Worm (Caenorhabditis elegans): ENCODE data around the gene B0303.4.

B0303.4 gene

DNA sequence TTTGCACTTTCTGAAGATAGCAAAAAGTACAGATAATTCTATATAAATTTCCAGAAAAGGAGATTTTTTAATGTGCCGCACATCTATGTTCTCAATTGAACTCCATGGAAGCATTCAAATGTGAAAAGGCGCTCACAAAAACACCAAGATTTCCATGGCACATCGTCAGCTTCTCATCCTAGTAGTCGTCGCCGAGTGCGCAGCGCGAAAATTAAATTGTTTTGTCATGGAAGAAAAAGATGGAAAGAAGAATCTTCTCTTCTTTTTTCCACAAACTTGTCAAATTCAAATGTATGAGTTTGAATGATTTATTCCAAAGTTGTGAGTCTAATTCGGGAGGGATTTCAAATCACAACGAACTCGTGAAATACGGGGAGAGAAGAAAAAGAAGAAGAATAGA lies 47.7 kb downstream of the B0303.4 start:
- TF ChIP-seq ztf-23 (GFP tag; IDR thresholded peaks at IDR 0.05) = no peak
- TF ChIP-seq ztf-29 (GFP tag; IDR thresholded peaks at IDR 0.05) = no peak
- TF ChIP-seq klf-2 (GFP tag; conservative IDR thresholded peaks at IDR 0.05) = no peak
- no peak for TF ChIP-seq med-1 (GFP tag; optimal IDR thresholded peaks at IDR 0.05; ENCODE audit: insufficient read depth)
- no peak for TF ChIP-seq cog-1 (tag; optimal IDR thresholded peaks at IDR 0.05)
- no peak for TF ChIP-seq flt-1 (GFP tag; IDR thresholded peaks at IDR 0.05)
- TF ChIP-seq T22C8.4 (GFP tag; IDR thresholded peaks at IDR 0.05) = no peak
- no peak for TF ChIP-seq ref-1 (GFP tag; conservative IDR thresholded peaks at IDR 0.05)
- TF ChIP-seq tab-1 (GFP tag; IDR thresholded peaks at IDR 0.05) = no peak

DNA sequence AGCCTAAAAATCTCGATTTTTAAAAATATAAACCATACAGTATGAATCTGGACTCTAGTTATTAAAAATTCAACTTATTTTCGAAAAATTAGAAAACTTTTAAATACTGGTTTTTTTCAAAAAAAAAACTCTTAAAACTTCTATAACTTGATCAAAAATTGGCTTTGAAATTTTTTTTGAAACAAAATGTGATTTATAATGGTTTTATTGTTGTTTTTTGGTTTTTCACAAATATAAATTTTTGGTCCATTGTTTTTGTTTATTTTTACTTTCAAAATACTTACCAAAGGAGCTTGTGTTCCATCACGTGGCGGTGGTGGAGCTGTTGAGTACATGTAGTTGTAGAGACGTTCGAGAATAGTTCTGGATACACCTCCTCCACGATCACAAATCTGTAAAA lies 48.6 kb downstream of the B0303.4 start:
- TF ChIP-seq med-1 (GFP tag; optimal IDR thresholded peaks at IDR 0.05; ENCODE audit: insufficient read depth) = no peak
- no peak for TF ChIP-seq tab-1 (GFP tag; IDR thresholded peaks at IDR 0.05)
- no peak for TF ChIP-seq ref-1 (GFP tag; conservative IDR thresholded peaks at IDR 0.05)
- no peak for TF ChIP-seq T22C8.4 (GFP tag; IDR thresholded peaks at IDR 0.05)
- TF ChIP-seq flt-1 (GFP tag; IDR thresholded peaks at IDR 0.05) = no peak
- no peak for TF ChIP-seq ztf-29 (GFP tag; IDR thresholded peaks at IDR 0.05)
- TF ChIP-seq cog-1 (tag; optimal IDR thresholded peaks at IDR 0.05) = no peak
- TF ChIP-seq ztf-23 (GFP tag; IDR thresholded peaks at IDR 0.05) = no peak
- no peak for TF ChIP-seq klf-2 (GFP tag; conservative IDR thresholded peaks at IDR 0.05)

DNA sequence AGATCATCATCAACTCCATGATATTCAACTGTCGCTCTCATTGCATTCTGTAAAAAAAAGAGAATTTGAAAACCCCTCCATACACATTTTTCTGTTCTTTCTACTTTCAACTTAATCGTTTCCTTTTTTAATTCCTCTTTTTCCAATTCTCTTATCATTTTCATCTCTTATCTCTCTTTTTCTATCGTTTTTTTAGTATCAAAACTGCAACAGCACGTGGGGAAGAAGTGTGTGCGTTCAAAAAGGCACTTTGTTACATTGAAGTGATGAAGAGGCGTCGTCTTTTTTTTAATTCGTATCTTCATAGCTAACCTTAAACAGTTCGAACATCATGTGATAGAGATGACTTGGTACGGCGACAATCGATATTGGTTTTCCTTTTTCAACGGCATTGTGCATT lies 49.5 kb downstream of the B0303.4 start:
- TF ChIP-seq T22C8.4 (GFP tag; IDR thresholded peaks at IDR 0.05) = no peak
- no peak for TF ChIP-seq ref-1 (GFP tag; conservative IDR thresholded peaks at IDR 0.05)
- no peak for TF ChIP-seq flt-1 (GFP tag; IDR thresholded peaks at IDR 0.05)
- TF ChIP-seq ztf-23 (GFP tag; IDR thresholded peaks at IDR 0.05) = no peak
- TF ChIP-seq tab-1 (GFP tag; IDR thresholded peaks at IDR 0.05) = no peak
- no peak for TF ChIP-seq med-1 (GFP tag; optimal IDR thresholded peaks at IDR 0.05; ENCODE audit: insufficient read depth)
- no peak for TF ChIP-seq ztf-29 (GFP tag; IDR thresholded peaks at IDR 0.05)
- TF ChIP-seq klf-2 (GFP tag; conservative IDR thresholded peaks at IDR 0.05) = no peak
- no peak for TF ChIP-seq cog-1 (tag; optimal IDR thresholded peaks at IDR 0.05)

DNA sequence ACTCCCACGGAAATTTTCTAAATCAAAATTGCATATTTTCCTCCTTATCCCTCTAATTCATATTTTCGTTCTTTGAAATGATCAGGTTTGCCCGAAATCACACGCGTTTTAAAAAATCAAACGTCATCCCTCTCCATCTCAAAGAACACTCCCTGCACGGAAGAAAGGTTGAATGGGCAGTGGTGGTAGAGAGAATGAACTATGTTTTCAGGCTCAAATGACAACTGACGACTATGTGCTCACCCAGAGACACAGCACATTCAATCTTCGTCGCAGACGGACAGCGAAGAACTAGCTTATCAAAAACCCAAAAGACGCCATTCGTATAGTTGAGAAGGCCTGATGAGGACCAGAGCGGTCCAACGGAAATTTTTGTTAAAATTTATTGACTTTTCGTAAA lies 50.1 kb downstream of the B0303.4 start:
- TF ChIP-seq cog-1 (tag; optimal IDR thresholded peaks at IDR 0.05) = no peak
- TF ChIP-seq klf-2 (GFP tag; conservative IDR thresholded peaks at IDR 0.05) = no peak
- TF ChIP-seq ref-1 (GFP tag; conservative IDR thresholded peaks at IDR 0.05) = no peak
- no peak for TF ChIP-seq T22C8.4 (GFP tag; IDR thresholded peaks at IDR 0.05)
- no peak for TF ChIP-seq ztf-23 (GFP tag; IDR thresholded peaks at IDR 0.05)
- no peak for TF ChIP-seq ztf-29 (GFP tag; IDR thresholded peaks at IDR 0.05)
- TF ChIP-seq tab-1 (GFP tag; IDR thresholded peaks at IDR 0.05) = no peak
- no peak for TF ChIP-seq flt-1 (GFP tag; IDR thresholded peaks at IDR 0.05)
- TF ChIP-seq med-1 (GFP tag; optimal IDR thresholded peaks at IDR 0.05; ENCODE audit: insufficient read depth) = no peak

DNA sequence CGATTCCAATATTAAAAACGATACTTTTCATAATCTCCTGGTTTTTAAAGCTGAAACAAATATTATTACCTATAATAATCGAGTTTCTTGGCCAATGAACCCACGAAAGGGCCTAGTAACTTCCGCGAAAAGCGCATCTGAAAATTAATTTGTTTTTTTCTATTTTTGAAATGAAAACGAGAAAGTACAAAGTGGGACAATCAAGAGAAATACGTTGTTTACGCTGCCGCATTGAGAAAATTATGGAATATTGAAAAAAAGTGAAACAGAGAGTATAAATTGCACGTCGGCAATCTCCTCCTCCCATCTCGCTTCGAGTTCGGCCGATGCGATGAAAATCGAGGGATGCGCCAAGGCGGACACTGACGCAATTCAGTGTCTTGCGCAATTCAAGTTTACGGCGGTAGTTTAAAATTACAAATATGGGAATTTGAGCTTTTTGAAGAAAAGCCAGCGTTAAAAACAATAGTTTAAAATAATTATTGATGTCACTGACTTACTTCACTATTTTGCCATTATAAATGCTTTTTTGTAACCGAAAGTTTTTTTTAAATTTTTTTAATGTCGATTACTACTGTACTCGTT lies 51.7 kb downstream of the B0303.4 start, which contains the start of gene pdhk-2:
Gene pdhk-2 (minus strand): TSS at position 137 of the 585 bp plus-strand sequence.
- TF ChIP-seq ztf-29 (GFP tag; IDR thresholded peaks at IDR 0.05) (no peak), cog-1 (tag; optimal IDR thresholded peaks at IDR 0.05) (peak; percentile 72), ztf-23 (GFP tag; IDR thresholded peaks at IDR 0.05) (peak; percentile 90), klf-2 (GFP tag; conservative IDR thresholded peaks at IDR 0.05) (0 out of 2 replicates have a peak, but pooled peaks have one; percentile 63), T22C8.4 (GFP tag; IDR thresholded peaks at IDR 0.05) (no peak), ref-1 (GFP tag; conservative IDR thresholded peaks at IDR 0.05) (0 out of 2 replicates have a peak, but pooled peaks have one; percentile 5), flt-1 (GFP tag; IDR thresholded peaks at IDR 0.05) (peak; percentile 81), tab-1 (GFP tag; IDR thresholded peaks at IDR 0.05) (peak; percentile 69; the same call in 1 of the 2 replicates)

DNA sequence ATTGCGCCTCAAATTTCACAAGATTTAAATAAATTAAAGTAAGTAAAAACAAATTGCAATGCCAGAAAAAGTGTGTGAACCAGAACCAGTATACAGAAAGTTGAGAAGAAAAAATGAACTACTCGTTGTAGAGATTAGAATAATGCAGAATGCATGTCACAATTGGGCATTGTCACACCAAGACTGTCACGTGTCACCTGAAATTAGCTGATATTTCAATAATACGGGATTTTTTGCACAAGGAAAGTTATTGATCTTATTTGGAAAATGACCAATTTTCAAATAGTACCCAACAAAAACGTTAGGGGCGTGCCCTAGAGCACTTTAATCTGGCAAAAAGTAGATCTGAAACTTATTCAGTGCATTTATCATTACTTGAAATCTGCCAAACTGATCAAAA lies 52.3 kb downstream of the B0303.4 start:
- TF ChIP-seq tab-1 (GFP tag; IDR thresholded peaks at IDR 0.05) = no peak
- TF ChIP-seq klf-2 (GFP tag; conservative IDR thresholded peaks at IDR 0.05) = no peak
- no peak for TF ChIP-seq med-1 (GFP tag; optimal IDR thresholded peaks at IDR 0.05; ENCODE audit: insufficient read depth)
- TF ChIP-seq ref-1 (GFP tag; conservative IDR thresholded peaks at IDR 0.05) = no peak
- no peak for TF ChIP-seq cog-1 (tag; optimal IDR thresholded peaks at IDR 0.05)
- no peak for TF ChIP-seq flt-1 (GFP tag; IDR thresholded peaks at IDR 0.05)
- no peak for TF ChIP-seq ztf-23 (GFP tag; IDR thresholded peaks at IDR 0.05)
- TF ChIP-seq ztf-29 (GFP tag; IDR thresholded peaks at IDR 0.05) = no peak
- no peak for TF ChIP-seq T22C8.4 (GFP tag; IDR thresholded peaks at IDR 0.05)

DNA sequence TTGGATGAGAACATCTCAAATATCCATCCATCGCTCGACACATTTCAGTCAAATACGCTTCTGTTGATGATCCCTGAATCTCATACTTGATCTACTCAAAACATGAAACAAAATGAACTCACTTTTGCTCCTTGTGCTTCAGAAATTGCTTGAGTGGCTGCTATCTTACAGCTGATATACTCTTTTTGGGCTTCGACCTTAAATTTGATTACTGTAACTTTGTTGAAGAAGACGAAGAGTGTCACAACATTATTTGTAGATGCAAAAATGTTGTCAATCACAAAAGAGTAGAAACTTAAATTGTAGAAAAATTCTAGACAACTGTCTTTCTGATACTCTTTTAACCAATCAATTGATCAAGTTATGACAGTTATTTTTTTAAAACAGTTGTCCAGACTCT lies 52.9 kb downstream of the B0303.4 start:
- TF ChIP-seq T22C8.4 (GFP tag; IDR thresholded peaks at IDR 0.05) (no peak), med-1 (GFP tag; optimal IDR thresholded peaks at IDR 0.05; ENCODE audit: insufficient read depth) (no peak), klf-2 (GFP tag; conservative IDR thresholded peaks at IDR 0.05) (no peak)

All from whole organism, midembryonic.